Worm (Caenorhabditis elegans) whole organism, late embryonic: Measurements from ENCODE around the gene ceh-21.

Experiments
- C08G9.2 ChIP-seq: sonication (generic microtip); optimal IDR thresholded peaks from 2 replicates; lab custom pipeline; 2016; ENCODE audit warnings: mild to moderate bottlenecking, missing genetic modification characterization, moderate library complexity, missing compliant biosample characterization
- C38D4.7 ChIP-seq: fragments of 200-800 bp; sonication (Bioruptor generic); optimal IDR thresholded peaks from 2 replicates; lab custom pipeline; 2018; ENCODE audit warnings: mild to moderate bottlenecking, missing genetic modification characterization, moderate library complexity, missing compliant biosample characterization
- K09A11.1 ChIP-seq: sonication (generic microtip); optimal IDR thresholded peaks from 2 replicates; lab custom pipeline; 2017; ENCODE audit warnings: antibody characterized with exemption, mild to moderate bottlenecking, missing genetic modification characterization, missing compliant biosample characterization; ENCODE audit not compliant: insufficient read depth
- ama-1 ChIP-seq: fragments of 150-350 bp; optimal IDR thresholded peaks from 2 replicates; lab custom pipeline; 2014
- ceh-2 ChIP-seq: sonication (generic microtip); optimal IDR thresholded peaks from 2 replicates; lab custom pipeline; 2016; ENCODE audit warnings: missing genotype, missing genetic modification characterization, missing compliant biosample characterization
- ceh-22 ChIP-seq: sonication (generic microtip); optimal IDR thresholded peaks from 2 replicates; lab custom pipeline; 2017; ENCODE audit warnings: missing biosample characterization, missing genetic modification characterization
- ceh-30 ChIP-seq: fragments of 150-350 bp; optimal IDR thresholded peaks from 2 replicates; lab custom pipeline; 2014; ENCODE audit warnings: missing biosample characterization, missing genetic modification characterization
- ceh-34 ChIP-seq: sonication (generic microtip); optimal IDR thresholded peaks from 2 replicates; lab custom pipeline; 2016; ENCODE audit warnings: mild to moderate bottlenecking, missing genetic modification characterization, missing compliant biosample characterization
- ceh-45 ChIP-seq: fragments of 200-800 bp; sonication (Bioruptor generic); IDR thresholded peaks from 2 replicates; pipeline ENCODE4 v1.3.6; 2022; ENCODE audit warnings: missing genetic modification reagents, missing genetic modification characterization, missing compliant biosample characterization
- ceh-48 ChIP-seq: sonication (generic microtip); optimal IDR thresholded peaks from 2 replicates; lab custom pipeline; 2016; ENCODE audit warnings: missing genetic modification characterization, inconsistent platforms, missing compliant biosample characterization
- ceh-9 ChIP-seq: sonication (generic microtip); optimal IDR thresholded peaks from 2 replicates; lab custom pipeline; 2016; ENCODE audit warnings: mild to moderate bottlenecking, missing genetic modification characterization, inconsistent platforms, missing compliant biosample characterization
- che-1 ChIP-seq: sonication (generic microtip); optimal IDR thresholded peaks from 2 replicates; lab custom pipeline; 2016; ENCODE audit warnings: mild to moderate bottlenecking, missing genetic modification characterization, missing compliant biosample characterization
- dve-1 ChIP-seq: sonication (generic microtip); optimal IDR thresholded peaks from 2 replicates; lab custom pipeline; 2017; ENCODE audit warnings: antibody characterized with exemption, mild to moderate bottlenecking, missing genetic modification characterization, missing compliant biosample characterization
- fax-1 ChIP-seq: sonication (generic microtip); optimal IDR thresholded peaks from 2 replicates; lab custom pipeline; 2016; ENCODE audit warnings: missing genotype, missing genetic modification characterization, missing compliant biosample characterization
- fkh-10 ChIP-seq: fragments of 150-350 bp; optimal IDR thresholded peaks from 2 replicates; lab custom pipeline; 2014; ENCODE audit warnings: missing biosample characterization, missing genetic modification reagents, missing genetic modification characterization
- fkh-6 ChIP-seq: sonication (generic microtip); optimal IDR thresholded peaks from 2 replicates; lab custom pipeline; 2016; ENCODE audit warnings: missing genetic modification characterization, missing compliant biosample characterization
- hlh-6 ChIP-seq: sonication (generic microtip); optimal IDR thresholded peaks from 2 replicates; lab custom pipeline; 2016; ENCODE audit warnings: missing genotype, missing genetic modification characterization, missing compliant biosample characterization
- madf-2 ChIP-seq: sonication (generic microtip); optimal IDR thresholded peaks from 2 replicates; lab custom pipeline; 2017; ENCODE audit warnings: missing genetic modification characterization, missing compliant biosample characterization
- nfya-1 ChIP-seq: sonication (generic microtip); optimal IDR thresholded peaks from 2 replicates; lab custom pipeline; 2017; ENCODE audit warnings: missing genetic modification characterization, mild to moderate bottlenecking, missing compliant biosample characterization, antibody characterized with exemption, moderate library complexity
- nhr-11 ChIP-seq: fragments of 150-350 bp; optimal IDR thresholded peaks from 2 replicates; lab custom pipeline; 2014; ENCODE audit warnings: missing biosample characterization, missing genetic modification characterization
- npax-4 ChIP-seq: sonication (generic microtip); optimal IDR thresholded peaks from 2 replicates; lab custom pipeline; 2016; ENCODE audit warnings: missing genetic modification characterization, missing compliant biosample characterization
- pros-1 ChIP-seq: fragments of 150-350 bp; optimal IDR thresholded peaks from 2 replicates; lab custom pipeline; 2014; ENCODE audit warnings: missing biosample characterization, missing genetic modification reagents, missing genetic modification characterization
- ref-2 ChIP-seq: sonication (generic microtip); optimal IDR thresholded peaks from 2 replicates; lab custom pipeline; 2016; ENCODE audit warnings: missing genetic modification characterization, missing compliant biosample characterization
- rnt-1 ChIP-seq: sonication (generic microtip); optimal IDR thresholded peaks from 2 replicates; lab custom pipeline; 2016; ENCODE audit warnings: missing genetic modification characterization, missing compliant biosample characterization
- sdc-2 ChIP-seq: sonication (generic microtip); optimal IDR thresholded peaks from 2 replicates; lab custom pipeline; 2016; ENCODE audit warnings: missing genotype, missing genetic modification characterization, missing compliant biosample characterization
- sox-2 ChIP-seq: fragments of 200-800 bp; sonication (Bioruptor generic); IDR thresholded peaks from 2 replicates; pipeline ENCODE4 v1.3.6; 2022; ENCODE audit warnings: missing genetic modification reagents, missing genetic modification characterization, missing compliant biosample characterization
- sox-4 ChIP-seq: sonication (generic microtip); optimal IDR thresholded peaks from 2 replicates; lab custom pipeline; 2017; ENCODE audit warnings: mild to moderate bottlenecking, missing genetic modification characterization, inconsistent platforms, missing compliant biosample characterization
- tbx-2 ChIP-seq: sonication (generic microtip); optimal IDR thresholded peaks from 2 replicates; lab custom pipeline; 2016; ENCODE audit warnings: missing genetic modification characterization, missing compliant biosample characterization
- ttx-3 ChIP-seq: sonication (generic microtip); optimal IDR thresholded peaks from 2 replicates; lab custom pipeline; 2016; ENCODE audit warnings: missing genetic modification reagents, missing genetic modification characterization, missing compliant biosample characterization
- unc-42 ChIP-seq: sonication (generic microtip); optimal IDR thresholded peaks from 2 replicates; lab custom pipeline; 2016; ENCODE audit warnings: missing genotype, missing genetic modification characterization, missing compliant biosample characterization
- unc-55 ChIP-seq: sonication (generic microtip); optimal IDR thresholded peaks from 2 replicates; lab custom pipeline; 2017; ENCODE audit warnings: missing biosample characterization, missing genetic modification reagents, missing genetic modification characterization
- ztf-16 ChIP-seq: sonication (generic microtip); optimal IDR thresholded peaks from 2 replicates; lab custom pipeline; 2017; ENCODE audit warnings: missing genetic modification characterization, missing compliant biosample characterization

The ceh-21 gene

DNA sequence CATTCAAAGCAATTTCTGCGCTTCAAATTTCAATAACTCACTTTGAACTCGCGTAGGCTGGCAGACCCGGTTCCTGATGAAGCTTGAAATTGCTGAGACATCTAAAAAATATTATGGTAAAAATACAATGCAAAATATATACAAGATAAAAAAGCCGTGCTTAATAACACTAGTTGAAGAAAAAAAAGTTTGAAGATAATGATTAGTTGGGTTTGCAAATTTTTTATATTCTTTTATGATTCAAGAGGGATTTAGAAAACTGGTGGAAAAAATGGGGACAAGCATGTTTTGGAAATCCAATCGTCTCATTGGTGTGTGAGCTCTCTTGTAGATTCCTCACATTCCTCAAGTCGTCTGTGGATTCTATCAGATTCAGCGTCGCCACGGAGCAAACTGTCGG, at the start of gene ceh-21:
ceh-21 (minus strand) TSS at position 101 of the 400 bp plus-strand sequence.
- no peak for TF ChIP-seq ceh-34 (tag; lab: Kevin White, UChicago)
- no peak for TF ChIP-seq ttx-3 (tag; lab: Kevin White, UChicago)
- no peak for TF ChIP-seq pros-1 (tag; lab: Kevin White, UChicago)

ce11 chrX:1901480-1901879, 48.9 kb upstream of the ceh-21 start:
- TF ChIP-seq dve-1 = no peak
- TF ChIP-seq nfya-1 (tag; lab: Kevin White, UChicago) = no peak
- no peak for TF ChIP-seq rnt-1
- no peak for TF ChIP-seq ceh-30 (tag; lab: Kevin White, UChicago)
- no peak for TF ChIP-seq fkh-6 (tag; lab: Kevin White, UChicago)
- no peak for TF ChIP-seq ref-2
- TF ChIP-seq che-1 (tag; lab: Kevin White, UChicago) = no peak
- TF ChIP-seq ceh-45 (GFP tag; lab: Robert Waterston, UW) = no peak
- TF ChIP-seq fkh-10 (GFP tag; lab: Kevin White, UChicago) = no peak
- no peak for TF ChIP-seq unc-42 (tag; lab: Kevin White, UChicago)
- no peak for TF ChIP-seq ceh-22 (tag; lab: Kevin White, UChicago)
- TF ChIP-seq sox-2 = no peak
- no peak for TF ChIP-seq sox-4 (tag; lab: Kevin White, UChicago)

- no peak for TF ChIP-seq fax-1
- no peak for TF ChIP-seq sox-2
- TF ChIP-seq sdc-2 (tag; lab: Kevin White, UChicago) = no peak
- no peak for TF ChIP-seq K09A11.1 (tag; lab: Kevin White, UChicago)
- no peak for TF ChIP-seq nfya-1 (tag; lab: Kevin White, UChicago)
- TF ChIP-seq fkh-10 (GFP tag; lab: Kevin White, UChicago) = no peak
- TF ChIP-seq nhr-11 (tag; lab: Kevin White, UChicago) = no peak
- TF ChIP-seq unc-42 (tag; lab: Kevin White, UChicago) = no peak
- TF ChIP-seq, all 69 proteins: peak for 0
Observed at ce11 chrX:1897243-1897642, 44.7 kb upstream of the ceh-21 start, which contains the start of gene B0294.1. TSS of gene B0294.1 (minus strand) at chrX:1897343.

ce11 chrX:1891887-1892286, 39.4 kb upstream of the ceh-21 start, which contains the start of gene B0294.3:
TSS of gene B0294.3 (plus strand) at chrX:1892187.
- TF ChIP-seq rnt-1 (no peak), C08G9.2 (tag; lab: Kevin White, UChicago) (no peak), madf-2 (tag; lab: Kevin White, UChicago) (no peak), C38D4.7 (GFP tag; lab: Kevin White, UChicago) (no peak)
- TF ChIP-seq, all 69 proteins: peak for 0

ce11 chrX:1890817-1891216, 38.3 kb upstream of the ceh-21 start:
- TF ChIP-seq tbx-2 (tag; lab: Kevin White, UChicago) = no peak
- no peak for TF ChIP-seq ama-1 (lab: Kevin White, UChicago)
- TF ChIP-seq ceh-2 = no peak
- no peak for TF ChIP-seq ceh-30 (tag; lab: Kevin White, UChicago)
- TF ChIP-seq unc-55 (GFP tag; lab: Kevin White, UChicago) = no peak
- no peak for TF ChIP-seq hlh-6 (tag; lab: Kevin White, UChicago)
- TF ChIP-seq sox-4 (tag; lab: Kevin White, UChicago) = no peak
- no peak for TF ChIP-seq ttx-3 (tag; lab: Kevin White, UChicago)
- no peak for TF ChIP-seq ztf-16
- TF ChIP-seq ceh-48 (tag; lab: Kevin White, UChicago) = no peak
- TF ChIP-seq ceh-9 (tag; lab: Kevin White, UChicago) = no peak
- no peak for TF ChIP-seq npax-4 (tag; lab: Kevin White, UChicago)
- TF ChIP-seq, all 69 proteins: peak for 0
